Fruit fly (Drosophila melanogaster): ENCODE measurements around the gene twit.

twit gene

dm6 chr2L:20864764-20865265, 12.4 kb downstream of the twit start, which contains the start of gene CG9338 (continued):
- TF ChIP-seq CG10147 (GFP tag; optimal IDR thresholded peaks at IDR 0.05) = peak; percentile 72
- peak; percentile 97 for TF ChIP-seq CG2712 (tag; optimal IDR thresholded peaks at IDR 0.05)
- peak; percentile 76 for TF ChIP-seq CG9932 (GFP tag; IDR thresholded peaks at IDR 0.05)
- TF ChIP-seq CG3838 (GFP tag; optimal IDR thresholded peaks at IDR 0.05) = peak; percentile 62
- TF ChIP-seq Lhr (GFP tag; optimal IDR thresholded peaks at IDR 0.05) = peak; percentile 13
- TF ChIP-seq crol (GFP tag; IDR thresholded peaks at IDR 0.05) = no peak
- peak; percentile 34 for TF ChIP-seq Ets97D (GFP tag; optimal IDR thresholded peaks at IDR 0.05)
- peak; percentile 96 for TF ChIP-seq ind (GFP tag; optimal IDR thresholded peaks at IDR 0.05)
- peak; percentile 11 for TF ChIP-seq grn (GFP tag; optimal IDR thresholded peaks at IDR 0.05)
- peak; percentile 96 for TF ChIP-seq CG12155 (GFP tag; optimal IDR thresholded peaks at IDR 0.05)
- TF ChIP-seq nerfin-2 (GFP tag; IDR thresholded peaks at IDR 0.05; ENCODE audit: partially characterized antibody) = peak; percentile 19; the same call in 1 of the 2 replicates
- TF ChIP-seq bsh (GFP tag; optimal IDR thresholded peaks at IDR 0.05) = peak; percentile 12 to 79
- TF ChIP-seq Opbp (GFP tag; IDR thresholded peaks at IDR 0.05; ENCODE audit: partially characterized antibody) = no peak
- TF ChIP-seq CG4282 (GFP tag; optimal IDR thresholded peaks at IDR 0.05) = no peak
- TF ChIP-seq Bgb (GFP tag; IDR thresholded peaks at IDR 0.05; ENCODE audit: partially characterized antibody) = peak; percentile 44; the same call in 1 of the 2 replicates
- peak; percentile 67 for TF ChIP-seq chm (GFP tag; IDR thresholded peaks at IDR 0.05)
- peak; percentile 88 for TF ChIP-seq CG6683 (GFP tag; optimal IDR thresholded peaks at IDR 0.05)
- TF ChIP-seq Usf (GFP tag; optimal IDR thresholded peaks at IDR 0.05) = peak; percentile 47
- TF ChIP-seq nerfin-1 (tag; optimal IDR thresholded peaks at IDR 0.05) = peak; percentile 91
- TF ChIP-seq HLH54F (GFP tag; optimal IDR thresholded peaks at IDR 0.05) = peak; percentile 73
- TF ChIP-seq CG1529 (GFP tag; optimal IDR thresholded peaks at IDR 0.05) = peak; percentile 62
- TF ChIP-seq CG12659 (GFP tag; optimal IDR thresholded peaks at IDR 0.05) = peak; percentile 86
- TF ChIP-seq mam (GFP tag; optimal IDR thresholded peaks at IDR 0.05) = peak; percentile 84
- peak; percentile 64 for TF ChIP-seq maf-S (GFP tag; optimal IDR thresholded peaks at IDR 0.05)
- peak; percentile 87 for TF ChIP-seq Hmr (GFP tag; optimal IDR thresholded peaks at IDR 0.05)
- peak; percentile 85 for TF ChIP-seq shn (GFP tag; optimal IDR thresholded peaks at IDR 0.05)
- peak; percentile 41 for TF ChIP-seq NC2α (GFP tag; optimal IDR thresholded peaks at IDR 0.05)
- peak; percentile 21 for TF ChIP-seq btn (GFP tag; optimal IDR thresholded peaks at IDR 0.05)
- TF ChIP-seq unc-4 (GFP tag; IDR thresholded peaks at IDR 0.05; ENCODE audit: partially characterized antibody) = no peak
- peak; percentile 60 for TF ChIP-seq CG17328 (GFP tag; IDR thresholded peaks at IDR 0.05)
- TF ChIP-seq CG31224 (GFP tag; IDR thresholded peaks at IDR 0.05) = peak; percentile 91
- TF ChIP-seq tgo (GFP tag; IDR thresholded peaks at IDR 0.05) = peak; percentile 81
- peak; percentile 64 for TF ChIP-seq Chrac-16 (GFP tag; optimal IDR thresholded peaks at IDR 0.05)
- TF ChIP-seq CG18764 (GFP tag; optimal IDR thresholded peaks at IDR 0.05) = peak; percentile 91
- peak; percentile 54 for TF ChIP-seq CG12744 (GFP tag; optimal IDR thresholded peaks at IDR 0.05)
- TF ChIP-seq CG2129 (GFP tag; IDR thresholded peaks at IDR 0.05; ENCODE audit: partially characterized antibody) = no peak
- TF ChIP-seq zen (tag; optimal IDR thresholded peaks at IDR 0.05) = peak; percentile 84
- TF ChIP-seq Mad (GFP tag; optimal IDR thresholded peaks at IDR 0.05) = peak; percentile 60
- TF ChIP-seq zfh2 (GFP tag; optimal IDR thresholded peaks at IDR 0.05) = peak; percentile 84
- peak; percentile 46 for TF ChIP-seq CG9876 (GFP tag; optimal IDR thresholded peaks at IDR 0.05)
- no peak for TF ChIP-seq hth (optimal IDR thresholded peaks at IDR 0.05)
- no peak for TF ChIP-seq CG8478 (optimal IDR thresholded peaks at IDR 0.05)
- TF ChIP-seq CG4820 (GFP tag; optimal IDR thresholded peaks at IDR 0.05) = peak; percentile 69
- peak; percentile 95 for TF ChIP-seq CG3281 (GFP tag; optimal IDR thresholded peaks at IDR 0.05)
- TF ChIP-seq CG17359 (tag; optimal IDR thresholded peaks at IDR 0.05) = peak; percentile 95
- TF ChIP-seq knrl (GFP tag; IDR thresholded peaks at IDR 0.05; ENCODE audit: partially characterized antibody) = no peak
- peak; percentile 94 for TF ChIP-seq tap (tag; optimal IDR thresholded peaks at IDR 0.05)
- TF ChIP-seq fd64A (GFP tag; optimal IDR thresholded peaks at IDR 0.05) = peak; percentile 88
- no peak; the same call in 1 of the 2 replicates for TF ChIP-seq Oaz (GFP tag; IDR thresholded peaks at IDR 0.05)
- peak; percentile 96 for TF ChIP-seq nau (GFP tag; optimal IDR thresholded peaks at IDR 0.05)
- peak; percentile 85 for TF ChIP-seq Ptx1 (GFP tag; IDR thresholded peaks at IDR 0.05)

Data from whole organism, embryonic.